Worm (Caenorhabditis elegans) whole organism, midembryonic: ENCODE data around the gene unc-43.

Experiments
- T22C8.4 ChIP-seq: fragments of 200-800 bp; sonication (Bioruptor generic); IDR thresholded peaks from 2 replicates; pipeline ENCODE4 v1.3.6; 2022; ENCODE audit warnings: missing genetic modification characterization, missing compliant biosample characterization
- cog-1 ChIP-seq: sonication (generic microtip); optimal IDR thresholded peaks from 2 replicates; lab custom pipeline; 2016; ENCODE audit warnings: missing genetic modification characterization, missing compliant biosample characterization
- flt-1 ChIP-seq: fragments of 200-800 bp; sonication (Bioruptor generic); IDR thresholded peaks from 2 replicates; pipeline ENCODE4 v1.3.6; 2022; ENCODE audit warnings: missing genetic modification characterization, missing compliant biosample characterization
- klf-2 ChIP-seq: fragments of 200-800 bp; sonication (Bioruptor generic); conservative IDR thresholded peaks from 2 replicates; pipeline ENCODE4 v1.3.6; 2022; ENCODE audit warnings: missing genetic modification reagents, missing genetic modification characterization, missing compliant biosample characterization
- med-1 ChIP-seq: sonication (generic microtip); optimal IDR thresholded peaks from 2 replicates; lab custom pipeline; 2017; ENCODE audit warnings: missing genetic modification characterization, mild to moderate bottlenecking, missing compliant biosample characterization, antibody characterized with exemption, missing genetic modification reagents; ENCODE audit not compliant: insufficient read depth
- ref-1 ChIP-seq: fragments of 200-800 bp; sonication (Bioruptor generic); conservative IDR thresholded peaks from 2 replicates; pipeline ENCODE4 v1.3.6; 2022; ENCODE audit warnings: missing genetic modification reagents, missing genetic modification characterization, missing compliant biosample characterization
- tab-1 ChIP-seq: fragments of 200-800 bp; sonication (Bioruptor generic); IDR thresholded peaks from 2 replicates; pipeline ENCODE4 v1.3.6; 2022; ENCODE audit warnings: missing genetic modification characterization, missing compliant biosample characterization
- ztf-23 ChIP-seq: fragments of 200-800 bp; sonication (Bioruptor generic); IDR thresholded peaks from 2 replicates; pipeline ENCODE4 v1.3.6; 2022; ENCODE audit warnings: missing genetic modification reagents, missing genetic modification characterization, missing compliant biosample characterization
- ztf-29 ChIP-seq: fragments of 200-800 bp; sonication (Bioruptor generic); IDR thresholded peaks from 2 replicates; pipeline ENCODE4 v1.3.6; 2022; ENCODE audit warnings: missing genetic modification reagents, missing genetic modification characterization, missing compliant biosample characterization

Gene unc-43

DNA sequence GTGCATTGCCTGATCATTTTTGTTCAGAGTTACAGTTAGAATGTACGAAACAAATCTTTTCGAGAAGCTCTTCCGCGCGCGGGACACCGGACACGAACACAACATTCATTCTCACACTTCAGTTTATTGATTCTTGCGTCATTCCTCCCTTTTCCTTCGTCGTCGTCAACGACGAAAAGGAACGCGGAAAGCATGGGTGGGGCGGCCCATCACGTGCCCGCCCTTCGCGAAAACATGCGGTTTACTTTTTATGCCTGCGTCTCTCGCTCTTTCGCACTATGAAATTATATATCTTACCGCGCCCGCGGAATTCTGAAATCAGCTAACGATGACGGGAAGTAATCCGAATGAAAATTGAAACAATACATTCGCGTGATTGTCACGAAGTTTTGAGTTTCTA is 30.6 kb upstream of the unc-43 start:
- TF ChIP-seq tab-1 (GFP tag; lab: Robert Waterston, UW) (no peak), cog-1 (tag; lab: Kevin White, UChicago) (peak; percentile 13), med-1 (GFP tag; lab: Kevin White, UChicago) (no peak), flt-1 (GFP tag; lab: Robert Waterston, UW) (no peak), T22C8.4 (GFP tag; lab: Robert Waterston, UW) (0 out of 2 replicates have a peak, but pooled peaks have one; percentile 26), ztf-23 (GFP tag; lab: Robert Waterston, UW) (no peak), ztf-29 (GFP tag; lab: Robert Waterston, UW) (no peak), klf-2 (GFP tag; lab: Robert Waterston, UW) (no peak), ref-1 (GFP tag; lab: Robert Waterston, UW) (no peak)

- no peak for TF ChIP-seq cog-1 (tag; lab: Kevin White, UChicago)
- no peak for TF ChIP-seq T22C8.4 (GFP tag; lab: Robert Waterston, UW)
- no peak for TF ChIP-seq flt-1 (GFP tag; lab: Robert Waterston, UW)
- TF ChIP-seq ztf-29 (GFP tag; lab: Robert Waterston, UW), result no peak
- TF ChIP-seq klf-2 (GFP tag; lab: Robert Waterston, UW), result no peak
- TF ChIP-seq ztf-23 (GFP tag; lab: Robert Waterston, UW), result no peak
- TF ChIP-seq tab-1 (GFP tag; lab: Robert Waterston, UW), result no peak
- no peak for TF ChIP-seq med-1 (GFP tag; lab: Kevin White, UChicago)
- no peak for TF ChIP-seq ref-1 (GFP tag; lab: Robert Waterston, UW)
Measured at ce11 chrIV:10374601-10375000, 24.6 kb upstream of the unc-43 start, which contains the start of gene mask-1. Gene mask-1 (plus strand): TSS chrIV:10374901.

DNA sequence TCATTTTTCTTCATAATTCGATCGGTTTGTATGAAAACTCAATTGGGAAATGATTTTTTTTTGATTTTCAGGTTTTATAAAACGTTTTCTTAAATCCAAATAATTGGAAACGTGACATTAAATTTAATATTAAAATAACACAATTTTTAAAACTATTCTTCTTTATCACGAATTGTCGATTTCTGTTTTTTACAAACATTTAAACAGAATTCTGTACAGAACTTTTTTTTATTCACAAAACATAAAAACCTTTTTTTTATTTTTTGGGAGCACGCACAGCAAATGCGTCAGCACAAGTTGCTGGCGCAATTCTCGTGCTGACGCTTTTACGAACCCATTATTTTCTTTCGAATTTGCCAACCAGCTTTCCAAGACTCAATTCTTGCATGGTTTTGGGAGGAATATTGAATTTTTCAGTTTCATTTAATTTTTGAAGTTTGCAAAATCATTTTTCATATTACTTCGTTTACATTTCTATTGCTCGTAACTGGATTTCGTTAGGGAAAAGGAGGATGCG is 23.8 kb upstream of the unc-43 start, which contains the start of gene mpz-5:
Gene mpz-5, minus strand, starts transcription at position 51 of the 517 bp plus-strand sequence.
- TF ChIP-seq ztf-29 (GFP tag; lab: Robert Waterston, UW) (0 out of 2 replicates have a peak, but pooled peaks have one; percentile 26), ztf-23 (GFP tag; lab: Robert Waterston, UW) (0 out of 2 replicates have a peak, but pooled peaks have one; percentile 56), ref-1 (GFP tag; lab: Robert Waterston, UW) (no peak), cog-1 (tag; lab: Kevin White, UChicago) (no peak), med-1 (GFP tag; lab: Kevin White, UChicago) (peak; percentile 20), flt-1 (GFP tag; lab: Robert Waterston, UW) (0 out of 2 replicates have a peak, but pooled peaks have one; percentile 46)

ce11 chrIV:10368326-10368725 is 18.3 kb upstream of the unc-43 start, which contains the start of gene iars-1:
Gene iars-1 (plus strand): TSS chrIV:10368601.
- TF ChIP-seq ref-1 (GFP tag; lab: Robert Waterston, UW), result no peak
- TF ChIP-seq flt-1 (GFP tag; lab: Robert Waterston, UW), result no peak
- TF ChIP-seq ztf-23 (GFP tag; lab: Robert Waterston, UW), result no peak
- TF ChIP-seq klf-2 (GFP tag; lab: Robert Waterston, UW), result no peak
- no peak for TF ChIP-seq tab-1 (GFP tag; lab: Robert Waterston, UW)
- TF ChIP-seq med-1 (GFP tag; lab: Kevin White, UChicago), result no peak
- TF ChIP-seq T22C8.4 (GFP tag; lab: Robert Waterston, UW), result no peak
- TF ChIP-seq ztf-29 (GFP tag; lab: Robert Waterston, UW), result no peak
- TF ChIP-seq cog-1 (tag; lab: Kevin White, UChicago), result no peak

ce11 chrIV:10367740-10368246 is 17.8 kb upstream of the unc-43 start, which contains the start of gene pges-2:
Gene pges-2 (minus strand): TSS chrIV:10367790.
- TF ChIP-seq flt-1 (GFP tag; lab: Robert Waterston, UW) (no peak), ref-1 (GFP tag; lab: Robert Waterston, UW) (no peak), cog-1 (tag; lab: Kevin White, UChicago) (no peak), ztf-23 (GFP tag; lab: Robert Waterston, UW) (no peak), med-1 (GFP tag; lab: Kevin White, UChicago) (no peak), tab-1 (GFP tag; lab: Robert Waterston, UW) (no peak), klf-2 (GFP tag; lab: Robert Waterston, UW) (no peak), ztf-29 (GFP tag; lab: Robert Waterston, UW) (no peak), T22C8.4 (GFP tag; lab: Robert Waterston, UW) (no peak)

ce11 chrIV:10366018-10366417 is 16.0 kb upstream of the unc-43 start, which contains the start of gene sir-2.1:
Gene sir-2.1 (minus strand): TSS chrIV:10366229.
- TF ChIP-seq med-1 (GFP tag; lab: Kevin White, UChicago) (no peak), ztf-23 (GFP tag; lab: Robert Waterston, UW) (no peak), flt-1 (GFP tag; lab: Robert Waterston, UW) (no peak), ztf-29 (GFP tag; lab: Robert Waterston, UW) (no peak), ref-1 (GFP tag; lab: Robert Waterston, UW) (no peak), klf-2 (GFP tag; lab: Robert Waterston, UW) (no peak), cog-1 (tag; lab: Kevin White, UChicago) (no peak), T22C8.4 (GFP tag; lab: Robert Waterston, UW) (no peak), tab-1 (GFP tag; lab: Robert Waterston, UW) (no peak)

ce11 chrIV:10360336-10360735 is 10.3 kb upstream of the unc-43 start, which contains the start of gene ugt-59:
Gene ugt-59 (plus strand): TSS chrIV:10360636.
- TF ChIP-seq flt-1 (GFP tag; lab: Robert Waterston, UW) (no peak), cog-1 (tag; lab: Kevin White, UChicago) (no peak), tab-1 (GFP tag; lab: Robert Waterston, UW) (no peak), ref-1 (GFP tag; lab: Robert Waterston, UW) (no peak)

DNA sequence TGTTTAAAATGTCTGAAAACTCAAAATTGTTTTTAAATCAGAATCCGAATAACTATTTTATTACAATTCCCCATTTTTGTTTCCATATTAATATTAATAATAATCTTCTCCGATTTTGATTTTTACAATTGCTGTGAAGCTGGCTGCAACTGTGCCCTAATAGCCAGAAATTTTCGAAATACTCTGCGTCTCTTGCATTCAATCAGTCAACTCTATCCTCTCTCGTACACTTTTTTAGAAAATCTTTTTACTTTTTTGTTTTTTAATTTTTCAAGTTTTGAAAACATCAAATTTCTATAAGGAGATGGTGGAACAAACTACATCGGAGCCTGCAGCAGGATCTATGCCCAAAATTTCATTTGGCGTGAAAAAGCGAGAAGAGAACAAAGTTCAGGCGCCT is 7.8 kb upstream of the unc-43 start, which contains the start of gene gkow-1:
Gene gkow-1, plus strand, starts transcription at position 301 of the 400 bp plus-strand sequence.
- no peak for TF ChIP-seq ztf-23 (GFP tag; lab: Robert Waterston, UW)
- TF ChIP-seq ref-1 (GFP tag; lab: Robert Waterston, UW), result no peak
